Fruit fly (Drosophila melanogaster) whole organism, embryonic: ENCODE data around the gene CG42693.

Experiments used
- Ada2b ChIP-seq: fragments of 200-800 bp; sonication (Bioruptor generic); IDR thresholded peaks from 2 replicates; pipeline ENCODE4 v1.3.6; 2022; ENCODE audit warnings: missing biosample characterization, missing genetic modification characterization
- Blimp-1 ChIP-seq: fragments of 200-800 bp; sonication (Bioruptor generic); optimal IDR thresholded peaks from 3 replicates; lab custom pipeline; 2018; ENCODE audit warnings: missing biosample characterization, missing genetic modification characterization, mild to moderate bottlenecking, moderate library complexity, missing genetic modification reagents
- CG10267 ChIP-seq: fragments of 200-800 bp; sonication (Bioruptor generic); optimal IDR thresholded peaks from 2 replicates; lab custom pipeline; 2018; ENCODE audit warnings: missing biosample characterization, mild to moderate bottlenecking, missing genetic modification characterization, moderate library complexity
- CG12769 ChIP-seq: fragments of 200-800 bp; sonication (Bioruptor generic); optimal IDR thresholded peaks from 2 replicates; lab custom pipeline; 2019; ENCODE audit warnings: missing biosample characterization, mild to moderate bottlenecking, missing genetic modification characterization, moderate library complexity
- CG13287 ChIP-seq: fragments of 200-800 bp; sonication (Bioruptor generic); IDR thresholded peaks from 2 replicates; pipeline ENCODE4 v1.3.6; 2022; ENCODE audit warnings: missing biosample characterization, missing genetic modification characterization; ENCODE audit not compliant: partially characterized antibody
- CG13296 ChIP-seq: fragments of 200-800 bp; sonication (Bioruptor generic); optimal IDR thresholded peaks from 3 replicates; lab custom pipeline; 2018; ENCODE audit warnings: missing biosample characterization, mild to moderate bottlenecking, missing genetic modification characterization
- CG13624 ChIP-seq: fragments of 200-800 bp; sonication (Bioruptor generic); optimal IDR thresholded peaks from 2 replicates; lab custom pipeline; 2016; ENCODE audit warnings: missing biosample characterization, missing genetic modification characterization
- CG14050 ChIP-seq: fragments of 200-800 bp; sonication (Bioruptor generic); IDR thresholded peaks from 3 replicates; pipeline ENCODE4 v1.3.6; 2022; ENCODE audit warnings: missing biosample characterization, missing genetic modification characterization
- CG15696 ChIP-seq: fragments of 200-800 bp; sonication (Bioruptor generic); optimal IDR thresholded peaks from 2 replicates; lab custom pipeline; 2019; ENCODE audit warnings: missing biosample characterization, mild to moderate bottlenecking, missing genetic modification characterization, moderate library complexity
- CG1602 ChIP-seq: fragments of 200-800 bp; sonication (Bioruptor generic); optimal IDR thresholded peaks from 3 replicates; lab custom pipeline; 2016; ENCODE audit warnings: missing biosample characterization, missing genetic modification characterization
- CG17829 ChIP-seq: fragments of 200-800 bp; optimal IDR thresholded peaks from 2 replicates; lab custom pipeline; 2019; ENCODE audit warnings: missing biosample characterization, mild to moderate bottlenecking, missing genetic modification characterization, moderate library complexity
- CG2202 ChIP-seq: fragments of 200-800 bp; sonication (Bioruptor generic); optimal IDR thresholded peaks from 2 replicates; lab custom pipeline; 2018; ENCODE audit warnings: missing biosample characterization, mild to moderate bottlenecking, missing genetic modification characterization
- CG2712 ChIP-seq: fragments of 200-800 bp; optimal IDR thresholded peaks from 3 replicates; lab custom pipeline; 2019; ENCODE audit warnings: missing biosample characterization, mild to moderate bottlenecking, missing genetic modification characterization, moderate library complexity
- CG32532 ChIP-seq: fragments of 200-800 bp; sonication (Bioruptor generic); IDR thresholded peaks from 2 replicates; pipeline ENCODE4 v1.3.6; 2022; ENCODE audit warnings: missing biosample characterization, missing genetic modification characterization
- CG32767 ChIP-seq: fragments of 200-800 bp; sonication (Bioruptor generic); IDR thresholded peaks from 2 replicates; pipeline ENCODE4 v1.3.6; 2022; ENCODE audit warnings: missing biosample characterization, missing genetic modification characterization
- CG3407 ChIP-seq: fragments of 200-800 bp; sonication (Bioruptor generic); optimal IDR thresholded peaks from 2 replicates; lab custom pipeline; 2018; ENCODE audit warnings: missing biosample characterization, mild to moderate bottlenecking, missing genetic modification characterization
- CG4424 ChIP-seq: fragments of 200-800 bp; sonication (Bioruptor generic); optimal IDR thresholded peaks from 3 replicates; lab custom pipeline; 2016; ENCODE audit warnings: missing biosample characterization, missing genetic modification characterization
- CG5245 ChIP-seq: fragments of 200-800 bp; sonication (Bioruptor generic); optimal IDR thresholded peaks from 3 replicates; lab custom pipeline; 2016; ENCODE audit warnings: missing biosample characterization, missing genetic modification characterization
- CG6791 ChIP-seq: fragments of 200-800 bp; sonication (Bioruptor generic); IDR thresholded peaks from 3 replicates; pipeline ENCODE4 v1.3.6; 2022; ENCODE audit warnings: missing biosample characterization, missing genetic modification characterization; ENCODE audit not compliant: partially characterized antibody
- CG6813 ChIP-seq: fragments of 200-800 bp; sonication (Bioruptor generic); optimal IDR thresholded peaks from 2 replicates; lab custom pipeline; 2017; ENCODE audit warnings: missing biosample characterization, missing genetic modification characterization, mild to moderate bottlenecking, moderate library complexity, missing genetic modification reagents
- CG6854 ChIP-seq: fragments of 200-800 bp; sonication (Bioruptor generic); optimal IDR thresholded peaks from 3 replicates; lab custom pipeline; 2017; ENCODE audit warnings: missing biosample characterization, mild to moderate bottlenecking, missing genetic modification characterization
- CG7372 ChIP-seq: fragments of 200-800 bp; sonication (Bioruptor generic); IDR thresholded peaks from 2 replicates; pipeline ENCODE4 v1.3.6; 2022; ENCODE audit warnings: missing biosample characterization, missing genetic modification characterization
- CG8478 ChIP-seq: fragments of >200 bp; optimal IDR thresholded peaks from 2 replicates; lab custom pipeline; 2018
- CkIIα-i1 ChIP-seq: fragments of 200-800 bp; sonication (Bioruptor generic); IDR thresholded peaks from 2 replicates; pipeline ENCODE4 v1.3.6; 2022; ENCODE audit warnings: missing biosample characterization, missing genetic modification characterization
- D19B ChIP-seq: fragments of 200-800 bp; sonication (Bioruptor generic); optimal IDR thresholded peaks from 2 replicates; lab custom pipeline; 2017; ENCODE audit warnings: missing biosample characterization, mild to moderate bottlenecking, missing genetic modification characterization
- Dll ChIP-seq: fragments of 200-800 bp; sonication (Bioruptor generic); IDR thresholded peaks from 4 replicates; pipeline ENCODE4 v1.3.6; 2022; ENCODE audit warnings: missing biosample characterization, missing genetic modification characterization; ENCODE audit not compliant: partially characterized antibody
- Drgx ChIP-seq: fragments of 200-800 bp; sonication (Bioruptor generic); IDR thresholded peaks from 2 replicates; pipeline ENCODE4 v1.3.6; 2022; ENCODE audit warnings: missing biosample characterization, missing genetic modification characterization
- HmgZ ChIP-seq: fragments of 200-800 bp; sonication (Bioruptor generic); optimal IDR thresholded peaks from 2 replicates; lab custom pipeline; 2018; ENCODE audit warnings: missing biosample characterization, mild to moderate bottlenecking, missing genetic modification characterization
- Opbp ChIP-seq: fragments of 200-800 bp; sonication (Bioruptor generic); IDR thresholded peaks from 3 replicates; pipeline ENCODE4 v1.3.6; 2022; ENCODE audit warnings: missing biosample characterization, missing genetic modification characterization; ENCODE audit not compliant: partially characterized antibody
- Spps ChIP-seq: fragments of 200-800 bp; sonication (Bioruptor generic); optimal IDR thresholded peaks from 2 replicates; lab custom pipeline; 2018; ENCODE audit warnings: missing biosample characterization, mild to moderate bottlenecking, missing genetic modification characterization
- ase ChIP-seq: fragments of 200-800 bp; sonication (Bioruptor generic); IDR thresholded peaks from 3 replicates; pipeline ENCODE4 v1.3.6; 2022; ENCODE audit warnings: missing biosample characterization, missing genetic modification characterization
- cas ChIP-seq: fragments of 200-800 bp; sonication (Bioruptor generic); IDR thresholded peaks from 2 replicates; pipeline ENCODE4 v1.3.6; 2022; ENCODE audit warnings: missing biosample characterization, missing genetic modification characterization
- crp ChIP-seq, 2 experiments: fragments of 200-800 bp; sonication (Bioruptor generic); optimal IDR thresholded peaks; 2 replicates in 1 of 2; 3 replicates in 1 of 2; lab custom pipeline; 2017; ENCODE audit warnings: missing biosample characterization in 2 of 2, missing genetic modification characterization in 2 of 2, mild to moderate bottlenecking in 1 of 2, moderate library complexity in 1 of 2
- cwo ChIP-seq: fragments of 200-800 bp; sonication (Bioruptor generic); optimal IDR thresholded peaks from 3 replicates; lab custom pipeline; 2017; ENCODE audit warnings: missing biosample characterization, missing genetic modification characterization, mild to moderate bottlenecking, moderate library complexity, missing genetic modification reagents
- da ChIP-seq: fragments of 200-800 bp; sonication (Bioruptor generic); optimal IDR thresholded peaks from 2 replicates; lab custom pipeline; 2016; ENCODE audit warnings: missing biosample characterization, missing genetic modification characterization
- danr ChIP-seq: fragments of 200-800 bp; sonication (Bioruptor generic); IDR thresholded peaks from 2 replicates; pipeline ENCODE4 v1.3.6; 2022; ENCODE audit warnings: missing biosample characterization, missing genetic modification characterization
- grau ChIP-seq: fragments of 200-800 bp; optimal IDR thresholded peaks from 3 replicates; lab custom pipeline; 2019; ENCODE audit warnings: missing biosample characterization, mild to moderate bottlenecking, missing genetic modification characterization, moderate library complexity
- ham ChIP-seq: fragments of 200-800 bp; sonication (Bioruptor generic); IDR thresholded peaks from 2 replicates; pipeline ENCODE4 v1.3.6; 2022; ENCODE audit warnings: missing biosample characterization, missing genetic modification characterization
- jumu ChIP-seq: fragments of 200-800 bp; sonication (Bioruptor generic); optimal IDR thresholded peaks from 3 replicates; lab custom pipeline; 2016; ENCODE audit warnings: missing biosample characterization, missing genetic modification characterization
- nerfin-2 ChIP-seq: fragments of 200-800 bp; sonication (Bioruptor generic); IDR thresholded peaks from 2 replicates; pipeline ENCODE4 v1.3.6; 2022; ENCODE audit warnings: missing biosample characterization, missing genetic modification characterization; ENCODE audit not compliant: partially characterized antibody
- pb ChIP-seq: fragments of 200-800 bp; sonication (Bioruptor generic); optimal IDR thresholded peaks from 3 replicates; lab custom pipeline; 2016; ENCODE audit warnings: missing biosample characterization, missing genetic modification characterization
- phol ChIP-seq: fragments of 200-800 bp; sonication (Bioruptor generic); optimal IDR thresholded peaks from 3 replicates; lab custom pipeline; 2018; ENCODE audit warnings: missing biosample characterization, mild to moderate bottlenecking, missing genetic modification characterization, moderate library complexity
- run ChIP-seq: fragments of 200-800 bp; sonication (Bioruptor generic); optimal IDR thresholded peaks from 3 replicates; lab custom pipeline; 2018; ENCODE audit warnings: missing biosample characterization, mild to moderate bottlenecking, missing genetic modification characterization
- seq ChIP-seq: fragments of 200-800 bp; sonication (Bioruptor generic); IDR thresholded peaks from 2 replicates; pipeline ENCODE4 v1.3.6; 2022; ENCODE audit warnings: missing biosample characterization, missing genetic modification characterization
- sisA ChIP-seq: fragments of 200-800 bp; sonication (Bioruptor generic); IDR thresholded peaks from 2 replicates; pipeline ENCODE4 v1.3.6; 2022; ENCODE audit warnings: missing biosample characterization, missing genetic modification characterization
- sob ChIP-seq: fragments of 200-800 bp; sonication (Bioruptor generic); IDR thresholded peaks from 2 replicates; pipeline ENCODE4 v1.3.6; 2022; ENCODE audit warnings: missing biosample characterization, missing genetic modification characterization
- stwl ChIP-seq: fragments of 200-800 bp; sonication (Bioruptor generic); optimal IDR thresholded peaks from 3 replicates; lab custom pipeline; 2018; ENCODE audit warnings: missing biosample characterization, mild to moderate bottlenecking, missing genetic modification characterization, moderate library complexity
- sug ChIP-seq: fragments of 200-800 bp; optimal IDR thresholded peaks from 2 replicates; lab custom pipeline; 2019; ENCODE audit warnings: missing biosample characterization, mild to moderate bottlenecking, missing genetic modification characterization, moderate library complexity
- tgo ChIP-seq: fragments of 200-800 bp; sonication (Bioruptor generic); IDR thresholded peaks from 3 replicates; pipeline ENCODE4 v1.3.6; 2022; ENCODE audit warnings: missing biosample characterization, missing genetic modification characterization
- twi ChIP-seq: fragments of 200-800 bp; optimal IDR thresholded peaks from 2 replicates; lab custom pipeline; 2019; ENCODE audit warnings: missing biosample characterization, mild to moderate bottlenecking, missing genetic modification characterization, moderate library complexity

CG42693 gene

DNA sequence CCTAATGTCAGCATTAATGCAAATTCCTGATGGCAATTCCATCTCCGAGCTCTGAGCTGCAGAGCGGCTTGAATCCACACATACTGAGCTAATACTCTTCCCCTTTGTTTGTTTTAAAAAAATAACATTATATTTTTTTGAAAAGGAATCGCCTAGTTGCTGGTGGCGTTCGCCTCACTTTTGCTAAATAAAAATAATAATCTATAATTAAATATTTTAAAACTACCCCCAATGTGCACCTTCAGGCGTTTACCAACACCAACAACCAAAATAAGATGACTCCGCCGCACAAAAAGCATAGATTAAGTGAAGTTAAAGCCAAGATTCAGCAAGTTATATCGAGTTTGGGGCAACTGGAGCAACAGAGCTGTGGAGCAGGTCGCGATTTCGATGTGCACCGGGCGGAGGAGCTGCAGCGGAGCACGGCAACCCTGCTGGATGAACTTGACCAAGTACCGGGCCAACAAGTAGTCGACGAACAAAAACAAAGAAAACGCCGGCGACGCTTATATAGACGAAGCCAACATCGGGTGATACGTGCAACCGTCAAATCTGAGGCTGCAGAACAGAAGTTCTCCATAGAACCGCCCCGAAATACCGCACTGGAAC is 36.0 kb upstream of the CG42693 start, which contains the start of gene CG1896 (continued):
- TF ChIP-seq CG3407, result peak; percentile 22
- TF ChIP-seq crp (GFP tag; optimal IDR thresholded peaks at IDR 0.05; lab: Kevin White, UChicago), result no peak
- peak; percentile 52 for TF ChIP-seq CG4424
- peak; percentile 11 for TF ChIP-seq cwo (GFP tag; lab: Kevin White, UChicago)
- TF ChIP-seq D19B (GFP tag; lab: Kevin White, UChicago), result peak; percentile 19
- TF ChIP-seq CG6813 (GFP tag; lab: Kevin White, UChicago), result peak; percentile 27
- peak; percentile 53 for TF ChIP-seq phol (tag; lab: Kevin White, UChicago)
- 0 out of 2 replicates have a peak, but pooled peaks have one; percentile 32 for TF ChIP-seq Ada2b
- peak; percentile 20 for TF ChIP-seq sug
- peak; percentile 41; the same call in 1 of the 2 replicates for TF ChIP-seq CG32532 (GFP tag; lab: Robert Waterston, UW)
- TF ChIP-seq jumu (GFP tag; lab: Kevin White, UChicago), result no peak
- peak; percentile 63 for TF ChIP-seq Drgx
- 0 out of 2 replicates have a peak, but pooled peaks have one; percentile 23 for TF ChIP-seq CG13287 (GFP tag; lab: Robert Waterston, UW)
- no peak for TF ChIP-seq run (tag; lab: Kevin White, UChicago)
- TF ChIP-seq CG5245 (GFP tag; lab: Kevin White, UChicago), result no peak
- TF ChIP-seq ham (GFP tag; lab: Robert Waterston, UW), result no peak
- no peak for TF ChIP-seq CG13624 (GFP tag; lab: Kevin White, UChicago)
- TF ChIP-seq CG2202 (tag; lab: Kevin White, UChicago), result no peak
- no peak for TF ChIP-seq nerfin-2
- TF ChIP-seq CG17829 (tag; lab: Kevin White, UChicago), result peak; percentile 50
- TF ChIP-seq Opbp (GFP tag; lab: Robert Waterston, UW), result no peak
- peak; percentile 15 for TF ChIP-seq HmgZ (tag; lab: Kevin White, UChicago)
- no peak for TF ChIP-seq CG12769 (tag; lab: Kevin White, UChicago)
- TF ChIP-seq CG2712 (tag; lab: Kevin White, UChicago), result peak; percentile 55
- 0 out of 3 replicates have a peak, but pooled peaks have one; percentile 24 for TF ChIP-seq CG14050 (GFP tag; lab: Robert Waterston, UW)
- no peak for TF ChIP-seq CG8478 (lab: Kevin White, UChicago)
- TF ChIP-seq seq (GFP tag; lab: Robert Waterston, UW), result peak; percentile 71
- TF ChIP-seq stwl (tag; lab: Kevin White, UChicago), result peak; percentile 59
- TF ChIP-seq danr (GFP tag; lab: Robert Waterston, UW), result no peak
- TF ChIP-seq CG1602 (GFP tag; lab: Kevin White, UChicago), result peak; percentile 41
- no peak for TF ChIP-seq CG15696
- TF ChIP-seq Dll, result no peak
- peak; percentile 12 for TF ChIP-seq Spps (tag; lab: Kevin White, UChicago)
- TF ChIP-seq sisA (GFP tag; lab: Robert Waterston, UW), result peak; percentile 24; the same call in 1 of the 2 replicates
- TF ChIP-seq CG10267, result peak; percentile 90
- TF ChIP-seq cas (GFP tag; lab: Robert Waterston, UW), result 0 out of 2 replicates have a peak, but pooled peaks have one; percentile 12
- TF ChIP-seq grau (tag; lab: Kevin White, UChicago), result peak; percentile 29
- no peak for TF ChIP-seq ase (GFP tag; lab: Robert Waterston, UW)
- no peak for TF ChIP-seq CG6854 (GFP tag; lab: Kevin White, UChicago)
- no peak for TF ChIP-seq twi
- peak; percentile 69 for TF ChIP-seq sob (GFP tag; lab: Robert Waterston, UW)
- peak; percentile 36 for TF ChIP-seq CG13296 (GFP tag; lab: Kevin White, UChicago)
- TF ChIP-seq CG32767, result peak; percentile 49; the same call in 1 of the 2 replicates
- no peak for TF ChIP-seq CG7372 (GFP tag; lab: Robert Waterston, UW)
- TF ChIP-seq tgo (GFP tag; lab: Robert Waterston, UW), result peak; percentile 29; the same call in 1 of the 3 replicates
- no peak for TF ChIP-seq da
- TF ChIP-seq CkIIα-i1, result no peak
- no peak for TF ChIP-seq CG6791
- no peak for TF ChIP-seq Blimp-1 (GFP tag; lab: Kevin White, UChicago)
- TF ChIP-seq pb (GFP tag; lab: Kevin White, UChicago), result no peak
